Worm (Caenorhabditis elegans) whole organism, mixed stage, embryonic: ENCODE results near the gene C01G12.7.

Experiments used
- M03D4.4 ChIP-seq: sonication (generic microtip); optimal IDR thresholded peaks from 2 replicates; lab custom pipeline; 2017; ENCODE audit warnings: mild to moderate bottlenecking, missing genetic modification characterization, missing compliant biosample characterization
- bed-3 ChIP-seq: fragments of 200-800 bp; sonication (Bioruptor generic); optimal IDR thresholded peaks from 3 replicates; lab custom pipeline; 2018; ENCODE audit warnings: mild to moderate bottlenecking, missing genetic modification characterization, moderate library complexity, missing compliant biosample characterization
- blmp-1 ChIP-seq: fragments of 150-350 bp; optimal IDR thresholded peaks from 2 replicates; lab custom pipeline; 2014; ENCODE audit warnings: missing biosample characterization, missing genetic modification characterization
- ceh-39 ChIP-seq: fragments of 150-350 bp; optimal IDR thresholded peaks from 2 replicates; lab custom pipeline; 2014; ENCODE audit warnings: missing biosample characterization, missing genetic modification characterization
- ceh-43 ChIP-seq: fragments of 200-800 bp; sonication (Bioruptor generic); optimal IDR thresholded peaks from 2 replicates; lab custom pipeline; 2018; ENCODE audit warnings: mild to moderate bottlenecking, missing genetic modification characterization, moderate library complexity, missing compliant biosample characterization
- ces-1 ChIP-seq: fragments of 150-350 bp; optimal IDR thresholded peaks from 2 replicates; lab custom pipeline; 2014; ENCODE audit warnings: missing biosample characterization, missing genetic modification reagents, missing genetic modification characterization
- cnd-1 ChIP-seq: fragments of 200-800 bp; sonication (Bioruptor generic); optimal IDR thresholded peaks from 2 replicates; lab custom pipeline; 2018; ENCODE audit warnings: mild to moderate bottlenecking, missing genetic modification characterization, missing compliant biosample characterization
- drap-1 ChIP-seq: fragments of 200-800 bp; sonication (Bioruptor generic); optimal IDR thresholded peaks from 3 replicates; lab custom pipeline; 2018; ENCODE audit warnings: mild to moderate bottlenecking, missing genetic modification characterization, missing compliant biosample characterization
- elt-1 ChIP-seq: sonication (generic microtip); optimal IDR thresholded peaks from 2 replicates; lab custom pipeline; 2017; ENCODE audit warnings: missing genetic modification characterization, mild to moderate bottlenecking, missing compliant biosample characterization, antibody characterized with exemption, moderate library complexity, borderline replicate concordance; ENCODE audit not compliant: insufficient read depth
- elt-3 ChIP-seq: fragments of 150-350 bp; optimal IDR thresholded peaks from 2 replicates; lab custom pipeline; 2014; ENCODE audit warnings: missing biosample characterization, missing genetic modification characterization
- flh-1 ChIP-seq: fragments of 200-800 bp; sonication (Bioruptor generic); optimal IDR thresholded peaks from 2 replicates; lab custom pipeline; 2018; ENCODE audit warnings: mild to moderate bottlenecking, missing genetic modification characterization, moderate library complexity, missing compliant biosample characterization
- ham-2 ChIP-seq: fragments of 200-800 bp; sonication (Bioruptor generic); optimal IDR thresholded peaks from 2 replicates; lab custom pipeline; 2018; ENCODE audit warnings: mild to moderate bottlenecking, missing genetic modification characterization, missing compliant biosample characterization
- hlh-1 ChIP-seq: fragments of 150-350 bp; optimal IDR thresholded peaks from 2 replicates; lab custom pipeline; 2014; ENCODE audit warnings: missing biosample characterization, missing genetic modification reagents, missing genetic modification characterization
- lin-13 ChIP-seq: fragments of 150-350 bp; optimal IDR thresholded peaks from 2 replicates; lab custom pipeline; 2014; ENCODE audit warnings: missing biosample characterization, missing genetic modification characterization
- lin-32 ChIP-seq: fragments of 200-800 bp; sonication (Bioruptor generic); optimal IDR thresholded peaks from 2 replicates; lab custom pipeline; 2018; ENCODE audit warnings: mild to moderate bottlenecking, missing genetic modification characterization, missing compliant biosample characterization
- mab-5 ChIP-seq: fragments of 150-350 bp; optimal IDR thresholded peaks from 2 replicates; lab custom pipeline; 2014; ENCODE audit warnings: missing biosample characterization, missing genetic modification characterization
- mep-1 ChIP-seq: fragments of 150-350 bp; optimal IDR thresholded peaks from 2 replicates; lab custom pipeline; 2017; ENCODE audit warnings: missing biosample characterization, missing genetic modification reagents, missing genetic modification characterization, inconsistent platforms
- mls-2 ChIP-seq: sonication (generic microtip); optimal IDR thresholded peaks from 2 replicates; lab custom pipeline; 2016; ENCODE audit warnings: mild to moderate bottlenecking, missing genetic modification characterization, moderate library complexity, missing compliant biosample characterization
- nhr-2 ChIP-seq: fragments of 150-350 bp; optimal IDR thresholded peaks from 2 replicates; lab custom pipeline; 2014; ENCODE audit warnings: missing biosample characterization, missing genetic modification characterization
- nhr-28 ChIP-seq: fragments of 150-350 bp; optimal IDR thresholded peaks from 2 replicates; lab custom pipeline; 2014; ENCODE audit warnings: missing biosample characterization, missing genetic modification characterization
- nhr-76 ChIP-seq: sonication (generic microtip); optimal IDR thresholded peaks from 2 replicates; lab custom pipeline; 2017; ENCODE audit warnings: missing biosample characterization, missing genetic modification characterization
- pha-4 ChIP-seq: fragments of 150-350 bp; optimal IDR thresholded peaks from 2 replicates; lab custom pipeline; 2018; ENCODE audit warnings: missing biosample characterization, missing genetic modification reagents, missing genetic modification characterization
- sem-2 ChIP-seq: fragments of 200-800 bp; sonication (Bioruptor generic); optimal IDR thresholded peaks from 2 replicates; lab custom pipeline; 2018; ENCODE audit warnings: mild to moderate bottlenecking, missing genetic modification characterization, missing compliant biosample characterization
- snpc-4 ChIP-seq: fragments of 150-350 bp; optimal IDR thresholded peaks from 2 replicates; lab custom pipeline; 2014; ENCODE audit warnings: missing biosample characterization, missing genetic modification characterization
- sptf-1 ChIP-seq: sonication (generic microtip); optimal IDR thresholded peaks from 2 replicates; lab custom pipeline; 2017; ENCODE audit warnings: mild to moderate bottlenecking, missing genetic modification characterization, moderate library complexity, missing compliant biosample characterization
- unc-39 ChIP-seq: fragments of 150-350 bp; optimal IDR thresholded peaks from 2 replicates; lab custom pipeline; 2014; ENCODE audit warnings: missing biosample characterization, missing genetic modification characterization
- unc-62 ChIP-seq: fragments of 150-350 bp; optimal IDR thresholded peaks from 2 replicates; lab custom pipeline; 2014; ENCODE audit warnings: missing biosample characterization, missing genetic modification reagents, missing genetic modification characterization
- ztf-11 ChIP-seq: fragments of 150-350 bp; optimal IDR thresholded peaks from 2 replicates; lab custom pipeline; 2014; ENCODE audit warnings: missing biosample characterization, missing genetic modification characterization

Gene C01G12.7

ce11 chrII:14600852-14601313 lies 9.2 kb upstream of the C01G12.7 start, which contains the start of gene tps-2:
tps-2 (plus strand) TSS chrII:14600902.
- TF ChIP-seq ceh-43 (GFP tag; lab: Kevin White, UChicago) (no peak), nhr-2 (tag; lab: Kevin White, UChicago) (no peak), ham-2 (no peak), nhr-76 (tag; lab: Kevin White, UChicago) (no peak), ces-1 (GFP tag; lab: Kevin White, UChicago) (no peak), unc-62 (GFP tag; lab: Kevin White, UChicago) (no peak), blmp-1 (tag; lab: Kevin White, UChicago) (no peak), cnd-1 (tag; lab: Kevin White, UChicago) (no peak), mls-2 (tag; lab: Kevin White, UChicago) (no peak), hlh-1 (tag; lab: Kevin White, UChicago) (no peak), ceh-39 (tag; lab: Kevin White, UChicago) (no peak), flh-1 (GFP tag; lab: Kevin White, UChicago) (no peak), drap-1 (GFP tag; lab: Kevin White, UChicago) (no peak), pha-4 (tag; lab: Kevin White, UChicago) (no peak), bed-3 (GFP tag; lab: Kevin White, UChicago) (no peak), lin-13 (tag; lab: Kevin White, UChicago) (no peak), elt-3 (tag; lab: Kevin White, UChicago) (no peak), sptf-1 (no peak), mep-1 (no peak), M03D4.4 (no peak)

ce11 chrII:14599933-14600630 lies 8.4 kb upstream of the C01G12.7 start:
- no peak for TF ChIP-seq sem-2 (GFP tag; lab: Kevin White, UChicago)

- TF ChIP-seq ztf-11 (no peak), hlh-1 (tag; lab: Kevin White, UChicago) (no peak), ceh-43 (GFP tag; lab: Kevin White, UChicago) (no peak), bed-3 (GFP tag; lab: Kevin White, UChicago) (no peak), cnd-1 (tag; lab: Kevin White, UChicago) (no peak), unc-39 (tag; lab: Kevin White, UChicago) (no peak), mab-5 (tag; lab: Kevin White, UChicago) (no peak), pha-4 (tag; lab: Kevin White, UChicago) (no peak), nhr-28 (tag; lab: Kevin White, UChicago) (no peak), snpc-4 (no peak), nhr-2 (tag; lab: Kevin White, UChicago) (no peak), sem-2 (GFP tag; lab: Kevin White, UChicago) (no peak), ceh-39 (tag; lab: Kevin White, UChicago) (no peak)
Observed at ce11 chrII:14599284-14599862, 7.7 kb upstream of the C01G12.7 start.

DNA sequence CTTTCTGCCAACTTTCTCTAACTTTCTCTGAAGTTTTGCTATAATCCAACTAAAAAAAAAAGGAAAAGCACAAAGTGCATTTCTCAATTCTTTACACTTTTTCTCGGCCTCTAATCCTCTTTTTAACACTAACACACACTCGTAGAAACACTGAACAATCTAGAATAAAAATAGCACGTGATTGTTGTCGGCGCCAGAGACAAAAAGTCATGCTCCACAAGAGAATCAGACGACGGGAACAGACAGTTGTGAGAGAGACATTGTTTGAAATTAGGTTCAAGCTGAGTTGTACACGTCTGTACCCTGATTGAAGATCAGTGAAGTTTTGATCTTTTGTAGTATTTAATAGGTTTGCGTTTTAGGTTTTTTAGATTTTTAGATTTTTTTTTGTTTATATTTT lies 6.7 kb upstream of the C01G12.7 start:
- TF ChIP-seq sem-2 (GFP tag; lab: Kevin White, UChicago) (no peak), mep-1 (no peak), blmp-1 (tag; lab: Kevin White, UChicago) (no peak), ztf-11 (no peak), hlh-1 (tag; lab: Kevin White, UChicago) (peak; percentile 21), elt-1 (tag; lab: Kevin White, UChicago) (no peak)

- TF ChIP-seq ces-1 (GFP tag; lab: Kevin White, UChicago) (no peak), elt-3 (tag; lab: Kevin White, UChicago) (peak; percentile 32)
Observed at ce11 chrII:14597788-14598187, 6.1 kb upstream of the C01G12.7 start.

DNA sequence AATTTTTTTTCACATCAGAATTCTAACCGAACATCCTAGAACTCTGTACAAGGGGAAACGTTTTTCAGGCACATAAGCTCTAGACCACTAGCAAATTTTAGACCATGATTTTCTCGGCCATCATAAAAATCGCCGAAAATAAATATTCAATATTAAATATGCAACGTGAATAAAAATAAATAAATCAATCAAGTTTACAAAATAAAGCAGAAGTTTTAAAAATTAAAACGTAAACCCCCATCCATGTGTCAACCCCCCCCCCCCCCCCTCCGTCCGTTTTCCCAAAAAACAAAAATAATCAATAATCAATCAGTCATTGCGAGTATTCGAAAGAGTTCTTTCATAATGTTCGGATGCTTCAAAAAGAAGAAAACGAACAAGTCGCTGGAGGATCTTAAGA lies 1.6 kb upstream of the C01G12.7 start, which contains the start of gene catp-4:
catp-4 (plus strand) TSS at position 301 of the 400 bp plus-strand sequence.
- TF ChIP-seq lin-32 (GFP tag; lab: Kevin White, UChicago), result no peak
